Worm (Caenorhabditis elegans): ENCODE data around the gene F32H5.3.

- TF ChIP-seq ceh-82 (tag; optimal IDR thresholded peaks at IDR 0.05), result no peak
- TF ChIP-seq fos-1 (tag; optimal IDR thresholded peaks at IDR 0.05), result no peak
- no peak for TF ChIP-seq mdl-1 (tag; optimal IDR thresholded peaks at IDR 0.05)
- no peak for TF ChIP-seq R02D3.7 (tag; optimal IDR thresholded peaks at IDR 0.05)
- no peak for TF ChIP-seq nhr-12 (tag; optimal IDR thresholded peaks at IDR 0.05)
- no peak for TF ChIP-seq sem-4 (tag; optimal IDR thresholded peaks at IDR 0.05)
- TF ChIP-seq ZK546.5 (tag; optimal IDR thresholded peaks at IDR 0.05), result no peak
These were observed 46.9 kb downstream of the F32H5.3 start, which contains the start of gene cutl-1 for ce11 chrV:13406032-13406431.
